Fruit fly (Drosophila melanogaster): ENCODE measurements around the gene CG13067.

DNA sequence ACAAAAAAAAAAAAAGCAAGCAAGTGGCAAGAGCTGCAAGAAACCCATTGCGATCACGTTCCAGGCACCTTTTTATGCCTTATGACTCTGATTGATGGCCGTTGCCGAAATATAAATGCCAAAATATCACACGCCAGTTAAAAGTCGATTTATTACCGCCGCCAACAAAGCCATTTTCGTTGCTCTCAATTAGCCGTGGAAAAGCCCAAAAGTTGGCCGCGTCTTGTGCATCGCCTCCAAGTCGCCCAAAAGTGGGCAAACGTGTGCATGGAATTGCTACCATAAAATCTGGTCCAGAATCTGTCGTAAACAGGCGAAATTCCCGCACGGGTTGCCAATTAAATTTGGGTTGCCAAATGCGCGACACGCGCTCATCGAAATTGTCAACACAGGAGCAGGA, 20.6 kb downstream of the CG13067 start:
- TF ChIP-seq Sin3A (optimal IDR thresholded peaks at IDR 0.05) (no peak), h (optimal IDR thresholded peaks at IDR 0.05) (no peak), Myc (optimal IDR thresholded peaks at IDR 0.05) (no peak), psq (optimal IDR thresholded peaks at IDR 0.05) (no peak), ttk (optimal IDR thresholded peaks at IDR 0.05) (no peak)

Data from Kc167 (cell line).